Worm (Caenorhabditis elegans) whole organism, young adult: ENCODE data around the gene F54F11.1.

Experiments used
- C17E4.6 ChIP-seq: fragments of 200-800 bp; sonication (Bioruptor generic); IDR thresholded peaks from 2 replicates; pipeline ENCODE4 v1.3.6; 2022; ENCODE audit warnings: missing genetic modification reagents, missing genetic modification characterization, missing compliant biosample characterization
- D2030.7 ChIP-seq: fragments of 200-800 bp; sonication (Bioruptor generic); IDR thresholded peaks from 2 replicates; pipeline ENCODE4 v1.3.6; 2022; ENCODE audit warnings: missing genetic modification reagents, missing genetic modification characterization, missing compliant biosample characterization
- F22D6.2 ChIP-seq: sonication (generic microtip); optimal IDR thresholded peaks from 2 replicates; lab custom pipeline; 2016; ENCODE audit warnings: mild to moderate bottlenecking, missing genetic modification characterization, missing compliant biosample characterization
- F23B12.7 ChIP-seq: sonication (generic microtip); optimal IDR thresholded peaks from 2 replicates; lab custom pipeline; 2017; ENCODE audit warnings: missing genetic modification characterization, mild to moderate bottlenecking, missing compliant biosample characterization, antibody characterized with exemption, moderate library complexity; ENCODE audit not compliant: insufficient read depth
- F39B2.1 ChIP-seq: fragments of 200-800 bp; sonication (Bioruptor generic); IDR thresholded peaks from 2 replicates; pipeline ENCODE4 v1.3.6; 2022; ENCODE audit warnings: missing genetic modification reagents, missing genetic modification characterization, missing compliant biosample characterization
- F49E8.2 ChIP-seq: sonication (generic microtip); optimal IDR thresholded peaks from 3 replicates; lab custom pipeline; 2017; ENCODE audit warnings: missing genetic modification characterization, mild to moderate bottlenecking, missing compliant biosample characterization, antibody characterized with exemption, moderate library complexity; ENCODE audit not compliant: insufficient read depth
- K11D2.4 ChIP-seq: fragments of 200-800 bp; sonication (Bioruptor generic); IDR thresholded peaks from 2 replicates; pipeline ENCODE4 v1.3.6; 2022; ENCODE audit warnings: missing genetic modification reagents, missing genetic modification characterization, missing compliant biosample characterization
- Y56A3A.18 ChIP-seq: fragments of 200-800 bp; sonication (Bioruptor generic); IDR thresholded peaks from 2 replicates; pipeline ENCODE4 v1.3.6; 2022; ENCODE audit warnings: missing genetic modification reagents, missing genetic modification characterization, missing compliant biosample characterization
- athp-1 ChIP-seq: sonication (generic microtip); optimal IDR thresholded peaks from 2 replicates; lab custom pipeline; 2017; ENCODE audit warnings: mild to moderate bottlenecking, missing genetic modification characterization, missing compliant biosample characterization
- attf-5 ChIP-seq: fragments of 200-800 bp; sonication (Bioruptor generic); optimal IDR thresholded peaks from 2 replicates; lab custom pipeline; 2018; ENCODE audit warnings: mild to moderate bottlenecking, missing genetic modification characterization, missing compliant biosample characterization
- cebp-1 ChIP-seq, 2 experiments: fragments of 200-800 bp in 1 of 2; sonication (Bioruptor generic) in 1 of 2; sonication (generic microtip) in 1 of 2; IDR thresholded peaks in 1 of 2; optimal IDR thresholded peaks in 1 of 2; 2 replicates each; pipeline versions ENCODE4 v1.3.6 to Lab custom; 2017 to 2022; ENCODE audit warnings: missing compliant biosample characterization in 2 of 2, missing genetic modification characterization in 2 of 2, mild to moderate bottlenecking in 1 of 2, missing genetic modification reagents in 1 of 2, moderate library complexity in 1 of 2
- cebp-2 ChIP-seq: fragments of 200-800 bp; sonication (Bioruptor generic); IDR thresholded peaks from 2 replicates; pipeline ENCODE4 v1.3.6; 2022; ENCODE audit warnings: missing genetic modification characterization, missing compliant biosample characterization
- ceh-58 ChIP-seq: fragments of 200-800 bp; sonication (Bioruptor generic); IDR thresholded peaks from 2 replicates; pipeline ENCODE4 v1.3.6; 2022; ENCODE audit warnings: missing genetic modification characterization, missing compliant biosample characterization
- chd-7 ChIP-seq: sonication (generic microtip); optimal IDR thresholded peaks from 2 replicates; lab custom pipeline; 2016; ENCODE audit warnings: mild to moderate bottlenecking, missing genetic modification characterization, moderate library complexity, missing compliant biosample characterization
- dox-1 ChIP-seq: fragments of 200-800 bp; sonication (Bioruptor generic); IDR thresholded peaks from 2 replicates; pipeline ENCODE4 v1.3.6; 2022; ENCODE audit warnings: missing genetic modification reagents, missing genetic modification characterization, missing compliant biosample characterization
- dpl-1 ChIP-seq: fragments of 150-350 bp; optimal IDR thresholded peaks from 2 replicates; lab custom pipeline; 2014; ENCODE audit warnings: missing biosample characterization, missing genetic modification reagents, missing genetic modification characterization
- egrh-3 ChIP-seq: fragments of 200-800 bp; sonication (Bioruptor generic); IDR thresholded peaks from 2 replicates; pipeline ENCODE4 v1.3.6; 2022; ENCODE audit warnings: missing genetic modification reagents, missing genetic modification characterization, missing compliant biosample characterization
- gei-17 ChIP-seq: fragments of 200-800 bp; sonication (Bioruptor generic); optimal IDR thresholded peaks from 2 replicates; lab custom pipeline; 2018; ENCODE audit warnings: mild to moderate bottlenecking, missing genetic modification characterization, missing compliant biosample characterization
- him-1 ChIP-seq: sonication (generic microtip); optimal IDR thresholded peaks from 2 replicates; lab custom pipeline; 2016; ENCODE audit warnings: missing genotype, missing genetic modification reagents, missing genetic modification characterization, missing compliant biosample characterization
- hmg-1.2 ChIP-seq: fragments of 200-800 bp; sonication (Bioruptor generic); IDR thresholded peaks from 2 replicates; pipeline ENCODE4 v1.3.6; 2022; ENCODE audit warnings: missing genetic modification reagents, missing genetic modification characterization, missing compliant biosample characterization
- hmg-20 ChIP-seq: fragments of 200-800 bp; sonication (Bioruptor generic); IDR thresholded peaks from 2 replicates; pipeline ENCODE4 v1.3.6; 2022; ENCODE audit warnings: missing genetic modification reagents, missing genetic modification characterization, missing compliant biosample characterization
- let-607 ChIP-seq, 2 experiments: fragments of 200-800 bp in 1 of 2; sonication (Bioruptor generic) in 1 of 2; sonication (generic microtip) in 1 of 2; optimal IDR thresholded peaks; 2 replicates each; lab custom pipeline; 2016 to 2018; ENCODE audit warnings: mild to moderate bottlenecking in 2 of 2, missing compliant biosample characterization in 2 of 2, missing genetic modification characterization in 2 of 2, moderate library complexity in 2 of 2, missing genotype in 1 of 2
- lin-26 ChIP-seq: fragments of 200-800 bp; sonication (Bioruptor generic); IDR thresholded peaks from 2 replicates; pipeline ENCODE4 v1.3.6; 2022; ENCODE audit warnings: missing genetic modification reagents, missing genetic modification characterization, missing compliant biosample characterization
- lin-35 ChIP-seq, 3 experiments: fragments of 150-350 bp in 2 of 3; sonication (generic microtip) in 1 of 3; optimal IDR thresholded peaks; 2 replicates each; lab custom pipeline; 2014 to 2018; ENCODE audit warnings: missing biosample characterization in 3 of 3, missing genetic modification characterization in 3 of 3, missing genetic modification reagents in 3 of 3
- lin-54 ChIP-seq: fragments of 200-800 bp; sonication (Bioruptor generic); optimal IDR thresholded peaks from 2 replicates; lab custom pipeline; 2018; ENCODE audit warnings: mild to moderate bottlenecking, missing genetic modification characterization, missing compliant biosample characterization
- madf-6 ChIP-seq: fragments of 200-800 bp; sonication (Bioruptor generic); IDR thresholded peaks from 2 replicates; pipeline ENCODE4 v1.3.6; 2022; ENCODE audit warnings: missing genetic modification reagents, missing genetic modification characterization, missing compliant biosample characterization
- mcd-1 ChIP-seq: fragments of 200-800 bp; sonication (Bioruptor generic); IDR thresholded peaks from 2 replicates; pipeline ENCODE4 v1.3.6; 2022; ENCODE audit warnings: missing genetic modification reagents, missing genetic modification characterization, missing compliant biosample characterization
- nfya-1 ChIP-seq: sonication (generic microtip); optimal IDR thresholded peaks from 2 replicates; lab custom pipeline; 2017; ENCODE audit warnings: antibody characterized with exemption, missing compliant biosample characterization, missing genetic modification characterization, borderline replicate concordance; ENCODE audit not compliant: insufficient read depth
- pbrm-1 ChIP-seq: fragments of 200-800 bp; sonication (Bioruptor generic); IDR thresholded peaks from 2 replicates; pipeline ENCODE4 v1.3.6; 2022; ENCODE audit warnings: missing genetic modification reagents, missing genetic modification characterization, missing compliant biosample characterization
- rcor-1 ChIP-seq: fragments of 200-800 bp; sonication (Bioruptor generic); IDR thresholded peaks from 2 replicates; pipeline ENCODE4 v1.3.6; 2022; ENCODE audit warnings: missing genetic modification reagents, missing genetic modification characterization, missing compliant biosample characterization
- rec-8 ChIP-seq, 2 experiments: sonication (generic microtip); optimal IDR thresholded peaks; 2 replicates each; lab custom pipeline; 2016; ENCODE audit warnings: mild to moderate bottlenecking in 2 of 2, missing genetic modification characterization in 2 of 2, missing genetic modification reagents in 2 of 2, missing genotype in 2 of 2, missing biosample characterization in 1 of 2, missing compliant biosample characterization in 1 of 2, moderate library complexity in 1 of 2
- snpc-1.1 ChIP-seq: sonication (generic microtip); optimal IDR thresholded peaks from 2 replicates; lab custom pipeline; 2017; ENCODE audit warnings: missing genetic modification characterization, mild to moderate bottlenecking, missing compliant biosample characterization, antibody characterized with exemption, moderate library complexity, missing genotype, missing genetic modification reagents; ENCODE audit not compliant: insufficient read depth
- snpc-3.4 ChIP-seq: sonication (generic microtip); optimal IDR thresholded peaks from 2 replicates; lab custom pipeline; 2017; ENCODE audit warnings: missing genetic modification characterization, mild to moderate bottlenecking, missing compliant biosample characterization, antibody characterized with exemption, moderate library complexity, missing genotype, missing genetic modification reagents
- snpc-4 ChIP-seq, 5 experiments: fragments of 150-350 bp in 1 of 5; sonication (generic microtip) in 4 of 5; optimal IDR thresholded peaks; 2 replicates each; lab custom pipeline; 2014 to 2018; ENCODE audit warnings: missing genetic modification characterization in 5 of 5, missing biosample characterization in 3 of 5, antibody characterized with exemption in 2 of 5, mild to moderate bottlenecking in 2 of 5, missing compliant biosample characterization in 2 of 5, missing genotype in 2 of 5, moderate library complexity in 2 of 5, missing genetic modification reagents in 1 of 5
- somi-1 ChIP-seq: fragments of 200-800 bp; sonication (Bioruptor generic); optimal IDR thresholded peaks from 2 replicates; lab custom pipeline; 2018; ENCODE audit warnings: mild to moderate bottlenecking, missing genetic modification characterization, missing compliant biosample characterization
- tbp1 ChIP-seq: fragments of 200-800 bp; sonication (Bioruptor generic); optimal IDR thresholded peaks from 2 replicates; lab custom pipeline; 2018; ENCODE audit warnings: mild to moderate bottlenecking, missing genetic modification characterization, missing compliant biosample characterization
- tbx-9 ChIP-seq: sonication (generic microtip); optimal IDR thresholded peaks from 2 replicates; lab custom pipeline; 2016; ENCODE audit warnings: borderline replicate concordance, missing genetic modification characterization, inconsistent platforms, missing compliant biosample characterization
- unc-62 ChIP-seq: fragments of 150-350 bp; optimal IDR thresholded peaks from 2 replicates; lab custom pipeline; 2014; ENCODE audit warnings: missing biosample characterization, missing genetic modification reagents, missing genetic modification characterization
- ztf-22 ChIP-seq: fragments of 200-800 bp; sonication (Bioruptor generic); optimal IDR thresholded peaks from 2 replicates; lab custom pipeline; 2018; ENCODE audit warnings: mild to moderate bottlenecking, missing genetic modification characterization, moderate library complexity, missing compliant biosample characterization
- ztf-25 ChIP-seq: fragments of 200-800 bp; sonication (Bioruptor generic); IDR thresholded peaks from 2 replicates; pipeline ENCODE4 v1.3.6; 2022; ENCODE audit warnings: missing genetic modification reagents, missing genetic modification characterization, missing compliant biosample characterization
- ztf-26 ChIP-seq: sonication (generic microtip); optimal IDR thresholded peaks from 2 replicates; lab custom pipeline; 2017; ENCODE audit warnings: missing genetic modification characterization, missing compliant biosample characterization

Gene F54F11.1

DNA sequence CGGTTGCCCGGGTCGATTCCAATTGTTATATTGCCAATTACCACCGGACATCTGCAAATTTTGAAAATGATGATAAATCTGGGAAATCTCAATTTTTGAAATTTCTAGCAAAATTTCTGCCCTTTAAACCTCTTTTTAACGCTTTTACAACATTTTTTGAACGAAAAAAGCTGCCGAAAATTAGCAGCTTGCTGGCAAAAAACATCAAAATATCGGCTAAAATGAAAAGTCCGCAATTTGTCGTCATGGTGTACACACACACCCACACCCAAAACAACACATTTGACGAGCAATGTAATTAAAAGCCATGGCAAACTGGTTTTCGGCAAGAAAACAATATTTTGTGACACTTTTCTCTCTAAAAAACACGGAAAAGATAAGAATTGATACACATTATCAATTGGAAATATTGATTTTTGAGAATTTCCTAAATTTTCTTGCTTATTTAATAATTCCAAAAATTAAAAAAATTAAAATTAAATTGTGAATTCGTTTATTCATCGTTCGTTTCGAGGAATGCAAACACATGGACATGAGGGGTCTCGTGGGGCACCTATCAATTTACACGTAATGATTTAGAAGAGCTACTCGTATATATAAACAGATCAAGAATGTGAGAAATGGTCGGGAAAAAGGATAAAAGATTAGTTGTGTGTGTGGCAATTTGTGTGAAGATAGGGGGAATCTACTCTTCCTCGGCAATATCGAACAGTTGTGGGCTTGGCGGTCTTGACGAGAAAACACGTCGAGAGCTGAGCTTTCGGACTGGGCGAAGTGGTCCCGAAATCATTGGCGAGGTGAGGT lies 43.0 kb upstream of the F54F11.1 start, which contains the start of gene pqn-27 (continued):
- peak; percentile 39 for TF ChIP-seq athp-1 (tag; lab: Kevin White, UChicago)
- peak; percentile 58 for TF ChIP-seq somi-1
- TF ChIP-seq Y56A3A.18: peak; percentile 79; the same call in 1 of the 2 replicates
- TF ChIP-seq ceh-58 (GFP tag; lab: Robert Waterston, UW): no peak
- peak; percentile 48 for TF ChIP-seq tbp1 (GFP tag; lab: Kevin White, UChicago)
- TF ChIP-seq him-1 (tag; lab: Kevin White, UChicago): no peak
- TF ChIP-seq F49E8.2 (tag; lab: Kevin White, UChicago): no peak
- TF ChIP-seq F39B2.1: no peak
- 0 out of 2 replicates have a peak, but pooled peaks have one; percentile 27 for TF ChIP-seq hmg-20 (GFP tag; lab: Robert Waterston, UW)
- TF ChIP-seq let-607 (tag; optimal IDR thresholded peaks at IDR 0.05; lab: Kevin White, UChicago): no peak
- no peak for TF ChIP-seq dpl-1
- TF ChIP-seq mcd-1 (GFP tag; lab: Robert Waterston, UW): peak; percentile 54
- TF ChIP-seq hmg-1.2 (GFP tag; lab: Robert Waterston, UW): no peak
- peak; percentile 44 for TF ChIP-seq attf-5
- TF ChIP-seq madf-6 (GFP tag; lab: Robert Waterston, UW): peak; percentile 68
- no peak for TF ChIP-seq tbx-9
- TF ChIP-seq C17E4.6 (GFP tag; lab: Robert Waterston, UW): no peak
- peak; percentile 40; the same call in 1 of the 2 replicates for TF ChIP-seq K11D2.4 (GFP tag; lab: Robert Waterston, UW)
- no peak for TF ChIP-seq cebp-2
- TF ChIP-seq rcor-1 (GFP tag; lab: Robert Waterston, UW): peak; percentile 44; the same call in 1 of the 2 replicates
- TF ChIP-seq lin-35 (GFP tag; optimal IDR thresholded peaks at IDR 0.05; lab: Kevin White, UChicago): peak in 1 of 3 experiments; percentile 54
- TF ChIP-seq pbrm-1 (GFP tag; lab: Robert Waterston, UW): peak; percentile 52; the same call in 1 of the 2 replicates

ce11 chrII:13461604-13462375 lies 42.0 kb upstream of the F54F11.1 start:
- peak; percentile 15 for TF ChIP-seq unc-62
- TF ChIP-seq Y56A3A.18: no peak
- no peak for TF ChIP-seq snpc-4 (GFP tag; optimal IDR thresholded peaks at IDR 0.05; lab: Kevin White, UChicago)
- peak in 3 of 4 experiments; percentile 33 to 36 (median 35) for TF ChIP-seq snpc-4 (tag; optimal IDR thresholded peaks at IDR 0.05; lab: Kevin White, UChicago)
- TF ChIP-seq D2030.7 (GFP tag; lab: Robert Waterston, UW): no peak
- peak; percentile 74 for TF ChIP-seq F22D6.2
- TF ChIP-seq egrh-3: 0 out of 2 replicates have a peak, but pooled peaks have one; percentile 28
- no peak for TF ChIP-seq nfya-1 (tag; lab: Kevin White, UChicago)
- no peak for TF ChIP-seq snpc-3.4 (tag; lab: Kevin White, UChicago)
- TF ChIP-seq mcd-1 (GFP tag; lab: Robert Waterston, UW): peak; percentile 59
- TF ChIP-seq F39B2.1: no peak
- peak; percentile 31 for TF ChIP-seq dox-1 (GFP tag; lab: Robert Waterston, UW)
- peak; percentile 53; the same call in 1 of the 2 replicates for TF ChIP-seq K11D2.4 (GFP tag; lab: Robert Waterston, UW)
- TF ChIP-seq gei-17: no peak
- TF ChIP-seq ztf-22: peak; percentile 94
- no peak for TF ChIP-seq C17E4.6 (GFP tag; lab: Robert Waterston, UW)
- peak; percentile 2 for TF ChIP-seq lin-54 (GFP tag; lab: Kevin White, UChicago)
- TF ChIP-seq snpc-1.1 (tag; lab: Kevin White, UChicago): no peak
- peak; percentile 81 for TF ChIP-seq chd-7
- no peak for TF ChIP-seq rec-8 (tag; optimal IDR thresholded peaks at IDR 0.05; lab: Kevin White, UChicago)
- 0 out of 2 replicates have a peak, but pooled peaks have one; percentile 14 for TF ChIP-seq ztf-25
- no peak for TF ChIP-seq F23B12.7 (tag; lab: Kevin White, UChicago)
- TF ChIP-seq ztf-26: peak; percentile 73
- TF ChIP-seq lin-26: peak; percentile 76
- TF ChIP-seq cebp-1 (GFP tag; IDR thresholded peaks at IDR 0.05; lab: Robert Waterston, UW): no peak
- TF ChIP-seq cebp-1 (tag; optimal IDR thresholded peaks at IDR 0.05; lab: Kevin White, UChicago): peak; percentile 59
